7 worm cellular contexts compared by ENCODE assay signal in the genomic region with DNA sequence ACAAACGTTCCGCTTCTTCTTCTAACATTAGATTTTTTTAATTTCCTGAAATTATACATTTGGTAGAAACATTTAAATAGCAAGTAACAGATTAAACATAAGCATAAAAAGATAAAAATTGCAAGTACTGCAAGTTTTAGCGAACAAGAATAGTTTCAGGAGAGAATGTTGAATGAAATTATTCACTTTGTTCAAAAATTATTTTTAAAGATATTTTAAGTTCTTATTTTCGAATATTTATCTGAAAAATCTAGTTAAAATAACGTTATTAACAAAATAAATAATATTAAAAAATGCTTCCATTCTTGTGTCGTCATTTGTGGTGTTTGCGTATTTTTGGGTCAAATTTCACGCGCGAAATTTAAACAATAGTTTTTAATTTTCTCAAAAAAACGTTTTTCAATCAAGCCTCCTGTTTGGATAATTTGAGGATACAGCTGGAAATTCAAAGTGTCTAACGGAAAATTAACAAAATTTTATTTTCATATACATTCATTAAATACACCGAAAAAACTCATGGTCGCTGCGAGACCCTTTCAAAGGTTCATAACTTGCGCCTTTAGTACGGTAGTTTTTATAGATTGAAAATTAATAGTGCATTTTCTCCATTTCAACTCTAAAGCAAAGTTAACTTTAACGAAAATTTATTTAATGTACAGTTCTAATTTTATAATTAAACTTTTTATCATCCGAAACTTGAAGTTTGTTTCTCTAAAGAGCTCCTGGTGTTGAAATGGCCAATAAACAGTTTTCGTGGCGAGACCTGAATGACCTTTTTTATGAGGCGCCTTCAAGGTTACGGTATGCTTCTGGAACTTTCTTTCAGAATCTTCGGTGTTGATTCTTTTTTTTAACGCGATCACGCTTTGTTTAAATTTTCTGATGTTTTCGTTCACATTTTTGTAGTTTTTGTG.
TF ChIP-seq lines count a peak whose summit lies in the region.

A gene (minus strand): TSS at position 51 of the 914 bp plus-strand sequence.

TF ChIP-seq in whole organism, L1 larva, 84 proteins besides CTCF, POLR2A, EP300 and RAD21 (continues in another document):
- TF ChIP-seq ceh-90 (tag; optimal IDR thresholded peaks at IDR 0.05; lab: Kevin White, UChicago) (no peak), alr-1 (tag; optimal IDR thresholded peaks at IDR 0.05; lab: Kevin White, UChicago; ENCODE audit: borderline replicate concordance) (no peak), lsy-2 (tag; optimal IDR thresholded peaks at IDR 0.05; lab: Kevin White, UChicago) (peak; percentile 80 to 86), lir-3 (tag; optimal IDR thresholded peaks at IDR 0.05; lab: Kevin White, UChicago; ENCODE audit: poor library complexity) (no peak), nhr-77 (tag; optimal IDR thresholded peaks at IDR 0.05; lab: Kevin White, UChicago) (no peak), lin-35 (GFP tag; optimal IDR thresholded peaks at IDR 0.05; lab: Kevin White, UChicago) (peak; percentile 94 to 95), blmp-1 (tag; optimal IDR thresholded peaks at IDR 0.05; lab: Kevin White, UChicago) (peak; percentile 27), ceh-63 (GFP tag; optimal IDR thresholded peaks at IDR 0.05; lab: Kevin White, UChicago) (no peak), nhr-19 (GFP tag; conservative IDR thresholded peaks at IDR 0.05; lab: Robert Waterston, UW) (peak; percentile 68), ztf-11 (tag; optimal IDR thresholded peaks at IDR 0.05; lab: Kevin White, UChicago) (no peak), nhr-85 (tag; lab: Kevin White, UChicago) (peak; percentile 68)

TF ChIP-seq in whole organism, L2 larva, 48 proteins besides CTCF, POLR2A, EP300 and RAD21 (continues in another document):
- TF ChIP-seq lsy-2 (tag; optimal IDR thresholded peaks at IDR 0.05; lab: Kevin White, UChicago) (peak; percentile 14 to 80), unc-39 (tag; optimal IDR thresholded peaks at IDR 0.05; lab: Kevin White, UChicago) (no peak), lin-13 (GFP tag; optimal IDR thresholded peaks at IDR 0.05; lab: Kevin White, UChicago) (peak; percentile 29), ztf-1 (GFP tag; conservative IDR thresholded peaks at IDR 0.05; lab: Robert Waterston, UW) (no peak), nhr-23 (tag; optimal IDR thresholded peaks at IDR 0.05; lab: Kevin White, UChicago) (no peak), F13H6.1 (tag; optimal IDR thresholded peaks at IDR 0.05; lab: Kevin White, UChicago) (no peak), unc-55 (GFP tag; optimal IDR thresholded peaks at IDR 0.05; lab: Kevin White, UChicago) (peak; percentile 78), gmeb-1 (tag; optimal IDR thresholded peaks at IDR 0.05; lab: Kevin White, UChicago) (peak; percentile 92), crh-2 (tag; optimal IDR thresholded peaks at IDR 0.05; lab: Kevin White, UChicago) (peak; percentile 6), nhr-25 (tag; optimal IDR thresholded peaks at IDR 0.05; lab: Kevin White, UChicago) (peak; percentile 5), sma-9 (GFP tag; optimal IDR thresholded peaks at IDR 0.05; lab: Kevin White, UChicago) (no peak), sma-9 (tag; optimal IDR thresholded peaks at IDR 0.05; lab: Kevin White, UChicago) (no peak)

TF ChIP-seq in whole organism, L3 larva, 47 proteins besides CTCF, POLR2A, EP300 and RAD21:
- peak; percentile 62 for TF ChIP-seq nfya-1 (tag; optimal IDR thresholded peaks at IDR 0.05; lab: Kevin White, UChicago; ENCODE audit: insufficient read depth)
- TF ChIP-seq nhr-25 (tag; optimal IDR thresholded peaks at IDR 0.05; lab: Kevin White, UChicago): peak; percentile 14
- TF ChIP-seq nhr-23 (tag; optimal IDR thresholded peaks at IDR 0.05; lab: Kevin White, UChicago): peak; percentile 33
- TF ChIP-seq elt-1 (tag; optimal IDR thresholded peaks at IDR 0.05; lab: Kevin White, UChicago): no peak
- no peak for TF ChIP-seq fkh-2 (tag; optimal IDR thresholded peaks at IDR 0.05; lab: Kevin White, UChicago)
- TF ChIP-seq nhr-77 (tag; optimal IDR thresholded peaks at IDR 0.05; lab: Kevin White, UChicago): no peak
- TF ChIP-seq lin-15B (tag; optimal IDR thresholded peaks at IDR 0.05; lab: Kevin White, UChicago): peak; percentile 28
- peak; percentile 73 for TF ChIP-seq pha-4 (tag; optimal IDR thresholded peaks at IDR 0.05; lab: Kevin White, UChicago)

TF ChIP-seq in whole organism, L4 larva, 104 proteins besides CTCF, POLR2A, EP300 and RAD21 (continues in another document):
- no peak for TF ChIP-seq dve-1 (tag; optimal IDR thresholded peaks at IDR 0.05; lab: Kevin White, UChicago; ENCODE audit: insufficient read depth)
- no peak for TF ChIP-seq zip-11 (GFP tag; IDR thresholded peaks at IDR 0.05; lab: Robert Waterston, UW)
- TF ChIP-seq T20F7.1 (GFP tag; optimal IDR thresholded peaks at IDR 0.05; lab: Kevin White, UChicago): peak; percentile 40
- TF ChIP-seq hlh-30 (tag; optimal IDR thresholded peaks at IDR 0.05; lab: Kevin White, UChicago; ENCODE audit: insufficient read depth): peak; percentile 29
- TF ChIP-seq dpl-1 (GFP tag; optimal IDR thresholded peaks at IDR 0.05; lab: Kevin White, UChicago): peak; percentile 93
- no peak for TF ChIP-seq duxl-1 (tag; optimal IDR thresholded peaks at IDR 0.05; lab: Kevin White, UChicago; ENCODE audit: poor library complexity)
- peak; percentile 32 for TF ChIP-seq unc-130 (GFP tag; optimal IDR thresholded peaks at IDR 0.05; lab: Kevin White, UChicago)
- peak; percentile 21; the same call in 1 of the 2 replicates for TF ChIP-seq snpc-1.2 (GFP tag; IDR thresholded peaks at IDR 0.05; lab: Robert Waterston, UW)
- peak in 1 of 2 experiments; percentile 9 for TF ChIP-seq ZK546.5 (tag; optimal IDR thresholded peaks at IDR 0.05; lab: Kevin White, UChicago)
- peak; percentile 64 for TF ChIP-seq F49E8.2 (tag; optimal IDR thresholded peaks at IDR 0.05; lab: Kevin White, UChicago; ENCODE audit: borderline replicate concordance)
- no peak for TF ChIP-seq lin-1 (GFP tag; IDR thresholded peaks at IDR 0.05; lab: Robert Waterston, UW)
- no peak for TF ChIP-seq tra-1 (GFP tag; IDR thresholded peaks at IDR 0.05; lab: Robert Waterston, UW)

TF ChIP-seq in whole organism, late embryonic, 69 proteins besides CTCF, POLR2A, EP300 and RAD21:
- no peak for TF ChIP-seq pha-4 (tag; optimal IDR thresholded peaks at IDR 0.05; lab: Kevin White, UChicago)
- TF ChIP-seq nfya-1 (tag; optimal IDR thresholded peaks at IDR 0.05; lab: Kevin White, UChicago): peak; percentile 27
- TF ChIP-seq ama-1 (optimal IDR thresholded peaks at IDR 0.05; lab: Kevin White, UChicago): no peak
- TF ChIP-seq unc-86 (tag; optimal IDR thresholded peaks at IDR 0.05; lab: Kevin White, UChicago): no peak
- TF ChIP-seq tbx-2 (tag; optimal IDR thresholded peaks at IDR 0.05; lab: Kevin White, UChicago): no peak
- TF ChIP-seq ceh-6 (GFP tag; optimal IDR thresholded peaks at IDR 0.05; lab: Kevin White, UChicago): no peak
- TF ChIP-seq ceh-34 (tag; optimal IDR thresholded peaks at IDR 0.05; lab: Kevin White, UChicago): peak; percentile 90
- TF ChIP-seq hlh-8 (tag; optimal IDR thresholded peaks at IDR 0.05; lab: Kevin White, UChicago): no peak

TF ChIP-seq in whole organism, mixed stage, embryonic, 35 proteins besides CTCF, POLR2A, EP300 and RAD21:
- TF ChIP-seq tbx-8 (GFP tag; optimal IDR thresholded peaks at IDR 0.05; lab: Kevin White, UChicago) (no peak), pha-4 (tag; optimal IDR thresholded peaks at IDR 0.05; lab: Kevin White, UChicago) (peak; percentile 26), nhr-237 (tag; optimal IDR thresholded peaks at IDR 0.05; lab: Kevin White, UChicago) (peak; percentile 27), M03D4.4 (tag; optimal IDR thresholded peaks at IDR 0.05; lab: Kevin White, UChicago) (no peak), ces-1 (GFP tag; optimal IDR thresholded peaks at IDR 0.05; lab: Kevin White, UChicago) (peak; percentile 89), unc-39 (tag; optimal IDR thresholded peaks at IDR 0.05; lab: Kevin White, UChicago) (peak; percentile 64), snpc-4 (tag; optimal IDR thresholded peaks at IDR 0.05; lab: Kevin White, UChicago) (no peak), lsy-2 (tag; optimal IDR thresholded peaks at IDR 0.05; lab: Kevin White, UChicago) (peak; percentile 65), mep-1 (tag; optimal IDR thresholded peaks at IDR 0.05; lab: Kevin White, UChicago) (peak; percentile 32)

TF ChIP-seq in whole organism, young adult, 124 proteins besides CTCF, POLR2A, EP300 and RAD21 (continues in another document):
- TF ChIP-seq hrde-1 (tag; optimal IDR thresholded peaks at IDR 0.05; lab: Kevin White, UChicago; ENCODE audit: borderline replicate concordance) (no peak), F33H1.4 (GFP tag; IDR thresholded peaks at IDR 0.05; lab: Robert Waterston, UW) (peak; percentile 89), ekl-4 (GFP tag; IDR thresholded peaks at IDR 0.05; lab: Robert Waterston, UW) (0 out of 2 replicates have a peak, but pooled peaks have one; percentile 15), snpc-3.4 (tag; optimal IDR thresholded peaks at IDR 0.05; lab: Kevin White, UChicago) (peak; percentile 14), madf-6 (GFP tag; IDR thresholded peaks at IDR 0.05; lab: Robert Waterston, UW) (peak; percentile 95), dpl-1 (GFP tag; optimal IDR thresholded peaks at IDR 0.05; lab: Kevin White, UChicago) (peak; percentile 70), ceh-91 (GFP tag; IDR thresholded peaks at IDR 0.05; lab: Robert Waterston, UW) (peak; percentile 73), unc-130 (GFP tag; optimal IDR thresholded peaks at IDR 0.05; lab: Kevin White, UChicago) (peak; percentile 16), ceh-100 (GFP tag; IDR thresholded peaks at IDR 0.05; lab: Robert Waterston, UW) (peak; percentile 44), xnd-1 (tag; optimal IDR thresholded peaks at IDR 0.05; lab: Kevin White, UChicago) (peak; percentile 91), F49E8.2 (tag; optimal IDR thresholded peaks at IDR 0.05; lab: Kevin White, UChicago; ENCODE audit: insufficient read depth) (peak; percentile 66), lin-35 (GFP tag; optimal IDR thresholded peaks at IDR 0.05; lab: Kevin White, UChicago) (peak in 1 of 3 experiments; percentile 81), nfyb-1 (GFP tag; IDR thresholded peaks at IDR 0.05; lab: Robert Waterston, UW) (peak; percentile 45; the same call in 1 of the 2 replicates), bed-2 (GFP tag; IDR thresholded peaks at IDR 0.05; lab: Robert Waterston, UW) (no peak), snpc-4 (GFP tag; optimal IDR thresholded peaks at IDR 0.05; lab: Kevin White, UChicago) (no peak), snpc-4 (tag; optimal IDR thresholded peaks at IDR 0.05; lab: Kevin White, UChicago) (peak in 2 of 4 experiments; percentile 16 to 20), efl-1 (GFP tag; optimal IDR thresholded peaks at IDR 0.05; lab: Kevin White, UChicago) (peak; percentile 72), madf-8 (GFP tag; conservative IDR thresholded peaks at IDR 0.05; lab: Robert Waterston, UW) (peak; percentile 78), madf-10 (tag; optimal IDR thresholded peaks at IDR 0.05; lab: Kevin White, UChicago) (no peak), rcor-1 (GFP tag; IDR thresholded peaks at IDR 0.05; lab: Robert Waterston, UW) (peak; percentile 30; the same call in 1 of the 2 replicates), hsf-1 (GFP tag; IDR thresholded peaks at IDR 0.05; lab: Robert Waterston, UW) (peak; percentile 98), unc-62 (GFP tag; optimal IDR thresholded peaks at IDR 0.05; lab: Kevin White, UChicago) (no peak), him-1 (tag; optimal IDR thresholded peaks at IDR 0.05; lab: Kevin White, UChicago) (peak; percentile 2), lsl-1 (GFP tag; optimal IDR thresholded peaks at IDR 0.05; lab: Kevin White, UChicago) (peak; percentile 93)
